Fruit fly (Drosophila melanogaster): ENCODE measurements around the gene CG17129.

CG17129 gene

DNA sequence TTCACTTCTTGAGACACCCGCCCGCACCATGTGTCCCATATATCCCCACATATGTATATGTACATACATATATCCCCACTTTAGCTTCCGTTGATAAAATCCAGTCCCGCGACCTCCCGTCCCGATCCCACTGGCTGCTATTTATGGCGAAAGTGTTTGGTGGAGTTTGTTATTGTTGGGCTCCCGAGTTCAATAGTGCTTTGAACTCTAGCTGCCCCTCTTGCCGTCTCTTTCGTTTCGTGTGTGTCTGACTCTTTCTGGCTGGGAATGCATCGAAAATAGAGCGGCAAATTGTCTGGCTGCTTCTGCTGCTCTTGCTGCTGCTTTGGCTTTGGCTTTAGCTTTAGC is 45.1 kb downstream of the CG17129 start (continued):
- TF ChIP-seq kni (GFP tag; optimal IDR thresholded peaks at IDR 0.05) (peak; percentile 67), PHDP (tag; optimal IDR thresholded peaks at IDR 0.05) (no peak), Eip74EF (GFP tag; optimal IDR thresholded peaks at IDR 0.05) (peak in 1 of 2 experiments; percentile 16), sd (tag; optimal IDR thresholded peaks at IDR 0.05) (peak; percentile 86), CG34422 (GFP tag; IDR thresholded peaks at IDR 0.05) (no peak), Rfx (GFP tag; IDR thresholded peaks at IDR 0.05) (no peak), caup (GFP tag; optimal IDR thresholded peaks at IDR 0.05; ENCODE audit: severe bottlenecking) (no peak)

dm6 chr3L:634319-635015 is 45.7 kb downstream of the CG17129 start:
- TF ChIP-seq CG1792 (GFP tag; optimal IDR thresholded peaks at IDR 0.05) (peak; percentile 88), CG8359 (GFP tag; optimal IDR thresholded peaks at IDR 0.05; ENCODE audit: borderline replicate concordance) (peak; percentile 83), so (GFP tag; IDR thresholded peaks at IDR 0.05) (peak; percentile 89), Kr (GFP tag; optimal IDR thresholded peaks at IDR 0.05) (no peak), CG18599 (GFP tag; optimal IDR thresholded peaks at IDR 0.05) (peak; percentile 82), MTF-1 (GFP tag; optimal IDR thresholded peaks at IDR 0.05; ENCODE audit: borderline replicate concordance) (peak; percentile 79), cwo (GFP tag; optimal IDR thresholded peaks at IDR 0.05) (peak; percentile 39), tna (GFP tag; IDR thresholded peaks at IDR 0.05; ENCODE audit: partially characterized antibody) (no peak), ewg (GFP tag; optimal IDR thresholded peaks at IDR 0.05) (peak; percentile 89), CG10431 (GFP tag; optimal IDR thresholded peaks at IDR 0.05) (peak; percentile 90), wor (GFP tag; IDR thresholded peaks at IDR 0.05) (peak; percentile 94), stc (GFP tag; IDR thresholded peaks at IDR 0.05) (peak; percentile 91), CG15601 (tag; optimal IDR thresholded peaks at IDR 0.05) (peak; percentile 94), CG10959 (GFP tag; IDR thresholded peaks at IDR 0.05) (peak; percentile 96), ssp (GFP tag; IDR thresholded peaks at IDR 0.05) (peak; percentile 81), HLHmδ (GFP tag; optimal IDR thresholded peaks at IDR 0.05) (no peak), HHEX (GFP tag; optimal IDR thresholded peaks at IDR 0.05) (peak; percentile 74), CG12236 (GFP tag; optimal IDR thresholded peaks at IDR 0.05) (peak; percentile 86), org-1 (GFP tag; optimal IDR thresholded peaks at IDR 0.05) (peak; percentile 83), fd96Cb (tag; optimal IDR thresholded peaks at IDR 0.05) (peak; percentile 94), ems (GFP tag; optimal IDR thresholded peaks at IDR 0.05) (peak; percentile 90), CG6791 (GFP tag; IDR thresholded peaks at IDR 0.05; ENCODE audit: partially characterized antibody) (no peak), D (optimal IDR thresholded peaks at IDR 0.05) (no peak), D (GFP tag; optimal IDR thresholded peaks at IDR 0.05) (peak; percentile 95), CG30403 (GFP tag; optimal IDR thresholded peaks at IDR 0.05) (peak; percentile 91), Doc2 (GFP tag; IDR thresholded peaks at IDR 0.05) (peak; percentile 28; the same call in 1 of the 2 replicates), prd (optimal IDR thresholded peaks at IDR 0.05) (no peak), prd (GFP tag; IDR thresholded peaks at IDR 0.05) (peak; percentile 96), gem (tag; optimal IDR thresholded peaks at IDR 0.05) (peak; percentile 96), CG4820 (GFP tag; optimal IDR thresholded peaks at IDR 0.05) (peak; percentile 93), aop (GFP tag; IDR thresholded peaks at IDR 0.05) (peak; percentile 89), Ssrp (tag; optimal IDR thresholded peaks at IDR 0.05) (peak; percentile 95), fd64A (GFP tag; optimal IDR thresholded peaks at IDR 0.05) (peak; percentile 88), CG12769 (tag; optimal IDR thresholded peaks at IDR 0.05) (peak; percentile 47), CG14710 (tag; optimal IDR thresholded peaks at IDR 0.05) (peak; percentile 95), CG4282 (GFP tag; optimal IDR thresholded peaks at IDR 0.05) (peak; percentile 81), scrt (GFP tag; optimal IDR thresholded peaks at IDR 0.05) (peak; percentile 72), pita (GFP tag; optimal IDR thresholded peaks at IDR 0.05) (no peak), CG15514 (GFP tag; optimal IDR thresholded peaks at IDR 0.05) (peak; percentile 38), da (GFP tag; optimal IDR thresholded peaks at IDR 0.05) (peak; percentile 93)
